Worm (Caenorhabditis elegans) whole organism, midembryonic: ENCODE results near the gene tir-1.

Experiments
- T22C8.4 ChIP-seq: fragments of 200-800 bp; sonication (Bioruptor generic); IDR thresholded peaks from 2 replicates; pipeline ENCODE4 v1.3.6; 2022; ENCODE audit warnings: missing genetic modification characterization, missing compliant biosample characterization
- cog-1 ChIP-seq: sonication (generic microtip); optimal IDR thresholded peaks from 2 replicates; lab custom pipeline; 2016; ENCODE audit warnings: missing genetic modification characterization, missing compliant biosample characterization
- flt-1 ChIP-seq: fragments of 200-800 bp; sonication (Bioruptor generic); IDR thresholded peaks from 2 replicates; pipeline ENCODE4 v1.3.6; 2022; ENCODE audit warnings: missing genetic modification characterization, missing compliant biosample characterization
- klf-2 ChIP-seq: fragments of 200-800 bp; sonication (Bioruptor generic); conservative IDR thresholded peaks from 2 replicates; pipeline ENCODE4 v1.3.6; 2022; ENCODE audit warnings: missing genetic modification reagents, missing genetic modification characterization, missing compliant biosample characterization
- med-1 ChIP-seq: sonication (generic microtip); optimal IDR thresholded peaks from 2 replicates; lab custom pipeline; 2017; ENCODE audit warnings: missing genetic modification characterization, mild to moderate bottlenecking, missing compliant biosample characterization, antibody characterized with exemption, missing genetic modification reagents; ENCODE audit not compliant: insufficient read depth
- ref-1 ChIP-seq: fragments of 200-800 bp; sonication (Bioruptor generic); conservative IDR thresholded peaks from 2 replicates; pipeline ENCODE4 v1.3.6; 2022; ENCODE audit warnings: missing genetic modification reagents, missing genetic modification characterization, missing compliant biosample characterization
- tab-1 ChIP-seq: fragments of 200-800 bp; sonication (Bioruptor generic); IDR thresholded peaks from 2 replicates; pipeline ENCODE4 v1.3.6; 2022; ENCODE audit warnings: missing genetic modification characterization, missing compliant biosample characterization
- ztf-23 ChIP-seq: fragments of 200-800 bp; sonication (Bioruptor generic); IDR thresholded peaks from 2 replicates; pipeline ENCODE4 v1.3.6; 2022; ENCODE audit warnings: missing genetic modification reagents, missing genetic modification characterization, missing compliant biosample characterization
- ztf-29 ChIP-seq: fragments of 200-800 bp; sonication (Bioruptor generic); IDR thresholded peaks from 2 replicates; pipeline ENCODE4 v1.3.6; 2022; ENCODE audit warnings: missing genetic modification reagents, missing genetic modification characterization, missing compliant biosample characterization

DNA sequence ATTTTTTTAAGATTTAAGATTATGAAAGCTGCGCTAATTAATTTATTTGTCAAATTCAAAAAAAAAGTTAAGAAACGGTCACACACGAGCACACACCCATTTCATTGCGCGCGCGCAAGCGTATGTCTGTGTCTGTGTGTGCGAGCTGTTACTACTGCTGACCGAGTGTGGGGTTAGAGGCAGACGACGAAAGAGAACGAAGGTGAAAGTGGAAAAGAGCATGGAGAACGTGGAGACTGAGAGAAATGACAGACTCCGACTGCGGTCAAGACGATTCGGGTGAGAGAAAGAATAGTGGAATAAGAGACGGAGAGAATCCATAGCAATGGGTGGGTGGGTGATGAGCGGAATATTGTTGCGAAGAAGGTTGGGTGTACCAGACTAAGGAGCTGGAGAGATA, 81.3 kb downstream of the tir-1 start:
- TF ChIP-seq ztf-23 (peak; percentile 45; the same call in 1 of the 2 replicates), klf-2 (GFP tag; lab: Robert Waterston, UW) (no peak), flt-1 (no peak), med-1 (GFP tag; lab: Kevin White, UChicago) (no peak), tab-1 (0 out of 2 replicates have a peak, but pooled peaks have one; percentile 28), ztf-29 (GFP tag; lab: Robert Waterston, UW) (no peak), cog-1 (tag; lab: Kevin White, UChicago) (peak; percentile 46), T22C8.4 (GFP tag; lab: Robert Waterston, UW) (no peak), ref-1 (GFP tag; lab: Robert Waterston, UW) (no peak)
